Fruit fly (Drosophila melanogaster): ENCODE measurements around the gene zuc.

The zuc gene

dm6 chr2L:11940620-11941019 lies 49.1 kb downstream of the zuc start:
- TF ChIP-seq usp (GFP tag; optimal IDR thresholded peaks at IDR 0.05) (no peak), Dll (optimal IDR thresholded peaks at IDR 0.05) (no peak), CG8478 (optimal IDR thresholded peaks at IDR 0.05) (no peak), pan (optimal IDR thresholded peaks at IDR 0.05) (no peak), psq (optimal IDR thresholded peaks at IDR 0.05) (no peak), EcR (GFP tag; optimal IDR thresholded peaks at IDR 0.05) (no peak)
